Worm (Caenorhabditis elegans) whole organism, L3 larva: Measurements from ENCODE around the gene ife-3.

Source experiments
- R02D3.7 ChIP-seq: fragments of 150-350 bp; optimal IDR thresholded peaks from 2 replicates; lab custom pipeline; 2014; ENCODE audit warnings: missing biosample characterization, missing genetic modification characterization
- ZK546.5 ChIP-seq: sonication (generic microtip); optimal IDR thresholded peaks from 2 replicates; lab custom pipeline; 2017; ENCODE audit warnings: missing biosample characterization, missing genetic modification characterization
- ceh-9 ChIP-seq: sonication (generic microtip); optimal IDR thresholded peaks from 2 replicates; lab custom pipeline; 2018; ENCODE audit warnings: missing biosample characterization, missing genetic modification characterization
- elt-2 ChIP-seq: sonication (generic microtip); optimal IDR thresholded peaks from 2 replicates; lab custom pipeline; 2016; ENCODE audit warnings: missing genetic modification reagents, mild to moderate bottlenecking, missing genetic modification characterization, missing compliant biosample characterization
- nfya-1 ChIP-seq: sonication (generic microtip); optimal IDR thresholded peaks from 2 replicates; lab custom pipeline; 2017; ENCODE audit warnings: missing genetic modification characterization, mild to moderate bottlenecking, missing compliant biosample characterization, antibody characterized with exemption, moderate library complexity; ENCODE audit not compliant: insufficient read depth
- skn-1 ChIP-seq: fragments of 150-350 bp; optimal IDR thresholded peaks from 2 replicates; lab custom pipeline; 2014; ENCODE audit warnings: missing biosample characterization, missing genetic modification characterization
- snpc-4 ChIP-seq: fragments of 150-350 bp; optimal IDR thresholded peaks from 2 replicates; lab custom pipeline; 2014; ENCODE audit warnings: missing biosample characterization, missing genetic modification characterization
- unc-62 ChIP-seq: fragments of 150-350 bp; sonication (generic microtip); optimal IDR thresholded peaks from 4 replicates; lab custom pipeline; 2014; ENCODE audit warnings: missing biosample characterization, missing genetic modification reagents, missing genetic modification characterization
- ztf-11 ChIP-seq: fragments of 150-350 bp; optimal IDR thresholded peaks from 2 replicates; lab custom pipeline; 2014; ENCODE audit warnings: missing biosample characterization, missing genetic modification characterization

DNA sequence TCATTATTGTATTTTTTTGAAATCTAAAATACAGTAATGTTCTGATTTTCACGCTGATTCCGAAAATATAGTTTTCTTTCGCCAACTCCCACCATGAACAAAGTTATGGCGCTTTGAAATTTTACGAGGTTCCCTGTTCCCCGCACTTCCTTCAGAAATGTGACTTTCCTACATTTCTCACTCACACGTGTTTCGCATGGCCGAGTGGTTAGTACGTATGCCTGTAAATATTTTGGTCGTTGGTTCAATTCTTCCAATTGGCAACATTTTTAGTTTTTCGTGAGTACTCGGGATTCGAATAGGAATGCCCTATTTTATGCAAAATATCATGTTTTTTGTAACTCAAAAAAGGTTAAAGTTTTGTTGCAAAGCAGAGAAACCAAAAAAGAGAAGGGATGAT, 45.7 kb upstream of the ife-3 start:
- TF ChIP-seq ztf-11 (tag; lab: Kevin White, UChicago) (no peak), elt-2 (peak; percentile 30), snpc-4 (tag; lab: Kevin White, UChicago) (no peak), ceh-9 (tag; lab: Kevin White, UChicago) (no peak), unc-62 (GFP tag; lab: Kevin White, UChicago) (no peak), ZK546.5 (no peak), skn-1 (tag; lab: Kevin White, UChicago) (no peak), R02D3.7 (tag; lab: Kevin White, UChicago) (no peak), nfya-1 (tag; lab: Kevin White, UChicago) (peak; percentile 20)
